Worm (Caenorhabditis elegans) whole organism, dauer: ENCODE results near the gene T22G5.1.

Source experiments
- unc-62 ChIP-seq: sonication (generic microtip); optimal IDR thresholded peaks from 2 replicates; lab custom pipeline; 2017; ENCODE audit warnings: missing biosample characterization, missing genetic modification reagents, missing genetic modification characterization

Gene T22G5.1

DNA sequence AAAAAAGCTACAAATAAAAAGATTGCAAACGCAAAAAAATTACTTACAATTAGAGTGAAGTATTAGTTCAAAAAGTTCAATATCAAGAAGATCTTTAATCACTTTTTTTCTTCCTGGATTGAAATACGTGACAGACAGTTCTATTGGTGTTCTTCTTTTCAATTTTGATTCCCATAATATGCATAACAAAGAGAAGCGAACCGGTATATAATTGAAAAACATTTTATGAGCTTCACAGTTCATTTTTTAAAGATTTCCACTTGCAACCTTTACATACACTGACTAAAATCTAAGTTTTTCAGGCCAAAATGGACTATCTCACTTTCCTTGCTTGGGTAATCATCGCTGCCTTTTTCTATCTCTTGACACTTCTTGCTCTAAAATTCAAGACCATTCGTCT is at the start of gene T22G5.1:
Gene T22G5.1 (plus strand): TSS at position 301 of the 400 bp plus-strand sequence.
- TF ChIP-seq unc-62 (GFP tag; lab: Kevin White, UChicago), result no peak

- no peak for TF ChIP-seq unc-62 (GFP tag; lab: Kevin White, UChicago)
Measured at ce11 chrV:13827920-13828319, 48.7 kb upstream of the T22G5.1 start, which contains the start of gene nrf-5. Gene nrf-5, plus strand, starts transcription at chrV:13828267.

- no peak for TF ChIP-seq unc-62 (GFP tag; lab: Kevin White, UChicago)
Measured at ce11 chrV:13830813-13831212, 45.8 kb upstream of the T22G5.1 start, which contains the start of gene str-165. Gene str-165, plus strand, starts transcription at chrV:13831113.

DNA sequence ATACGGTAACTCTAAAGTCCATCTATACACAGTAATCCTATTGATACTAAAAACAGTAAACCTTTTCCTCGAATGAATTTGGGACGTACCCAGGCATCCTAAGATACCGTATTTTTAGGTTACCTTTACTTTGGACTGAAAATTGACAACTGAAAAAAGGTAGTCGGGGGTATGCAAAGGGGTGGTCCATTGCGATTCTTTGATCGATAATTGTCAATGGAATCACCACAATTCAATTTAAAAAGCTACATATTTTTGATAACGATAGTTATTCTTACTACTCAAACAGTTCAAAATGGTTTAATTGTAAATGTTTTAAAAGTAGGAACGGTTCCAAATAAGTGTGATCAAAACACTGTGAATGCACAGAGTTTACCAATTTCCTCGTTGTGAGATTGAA is 42.7 kb upstream of the T22G5.1 start, which contains the start of gene srx-129:
Gene srx-129 (plus strand): TSS at position 301 of the 400 bp plus-strand sequence.
- TF ChIP-seq unc-62 (GFP tag; lab: Kevin White, UChicago), result no peak

DNA sequence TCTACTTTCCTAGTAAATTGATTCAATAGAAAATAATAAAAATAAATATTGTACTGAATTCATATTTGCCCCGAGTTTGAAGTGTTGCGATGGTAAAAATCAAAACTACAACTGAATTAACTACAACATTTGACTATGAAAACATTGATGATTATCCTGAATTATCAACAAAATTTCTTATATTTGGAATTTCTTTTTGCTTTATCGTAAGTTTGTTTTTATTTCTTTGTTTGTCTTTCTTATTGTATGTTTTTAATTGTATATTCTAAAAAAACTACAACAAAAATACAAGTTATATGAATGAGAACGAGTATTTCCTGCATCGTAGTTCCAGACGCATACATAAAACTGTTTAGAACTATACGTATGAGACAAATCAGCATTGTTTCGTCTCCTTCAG is 39.5 kb upstream of the T22G5.1 start, which contains the start of gene srx-128:
Gene srx-128 (plus strand): TSS at position 301 of the 400 bp plus-strand sequence.
- TF ChIP-seq unc-62 (GFP tag; lab: Kevin White, UChicago), result no peak

DNA sequence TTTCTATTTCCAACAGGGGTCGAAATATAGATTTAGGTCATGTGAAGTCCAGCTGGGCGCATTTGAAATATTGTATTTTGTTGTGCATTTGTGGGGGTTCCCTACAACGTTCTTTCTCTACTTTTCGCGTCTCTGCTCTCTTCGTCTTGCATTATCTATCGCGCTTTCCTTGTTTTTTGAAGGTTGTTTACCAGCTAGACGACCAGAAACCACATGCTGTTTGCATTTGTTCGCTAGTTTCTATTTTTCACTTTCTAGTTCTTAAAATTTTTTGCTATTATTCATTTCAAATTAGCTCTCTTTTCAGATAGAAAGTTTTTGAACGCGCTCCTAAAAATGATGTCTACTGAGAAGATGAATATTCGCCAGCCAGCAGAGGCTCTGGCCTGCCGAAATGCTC is 37.2 kb upstream of the T22G5.1 start, which contains the start of gene F55B12.10:
Gene F55B12.10 (plus strand): TSS at position 301 of the 400 bp plus-strand sequence.
- TF ChIP-seq unc-62 (GFP tag; lab: Kevin White, UChicago), result no peak

DNA sequence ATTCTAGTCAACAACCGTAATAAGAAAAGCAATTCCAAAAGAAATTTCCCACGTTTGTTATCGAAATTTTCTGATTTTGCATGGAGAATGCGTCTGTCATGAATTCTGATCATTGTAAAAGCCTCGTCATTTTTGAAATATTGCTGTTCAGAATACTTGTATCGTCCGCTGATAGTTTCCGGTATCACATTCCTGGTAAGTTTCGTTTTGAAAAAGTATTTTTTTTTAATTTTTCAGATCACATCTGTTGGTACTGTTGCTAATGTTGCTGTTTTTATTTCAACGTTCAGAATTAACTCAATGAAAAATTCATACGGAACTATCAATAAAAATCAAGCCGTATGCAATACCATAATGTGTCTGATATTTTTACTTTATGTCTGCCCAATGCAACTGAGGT is 35.7 kb upstream of the T22G5.1 start, which contains the start of gene srx-17:
Gene srx-17 (plus strand): TSS at position 301 of the 400 bp plus-strand sequence.
- TF ChIP-seq unc-62 (GFP tag; lab: Kevin White, UChicago), result no peak

ce11 chrV:13843147-13843546 is 33.5 kb upstream of the T22G5.1 start, which contains the start of gene srx-130:
Gene srx-130, plus strand, starts transcription at chrV:13843447.
- TF ChIP-seq unc-62 (GFP tag; lab: Kevin White, UChicago), result no peak

DNA sequence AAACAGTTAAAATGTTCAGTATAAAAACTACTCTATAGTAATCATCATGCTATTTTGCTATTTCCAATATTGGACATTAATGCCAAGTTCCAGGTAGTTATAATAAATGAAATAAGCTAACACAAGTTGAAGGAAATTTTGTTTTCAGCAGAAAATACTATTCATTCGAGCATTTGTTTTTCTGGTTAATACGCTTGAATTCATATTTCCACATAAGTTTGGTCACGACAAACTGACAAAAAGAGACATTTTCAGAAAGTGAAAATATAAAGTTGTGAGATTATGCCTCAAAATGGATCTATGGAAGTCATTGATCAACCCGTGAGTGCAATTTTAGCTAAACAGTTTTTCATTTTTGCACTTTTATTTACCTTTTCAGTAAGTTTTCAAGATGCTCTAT is 31.5 kb upstream of the T22G5.1 start, which contains the start of gene srx-131:
Gene srx-131 (plus strand): TSS at position 301 of the 400 bp plus-strand sequence.
- TF ChIP-seq unc-62 (GFP tag; lab: Kevin White, UChicago), result no peak

DNA sequence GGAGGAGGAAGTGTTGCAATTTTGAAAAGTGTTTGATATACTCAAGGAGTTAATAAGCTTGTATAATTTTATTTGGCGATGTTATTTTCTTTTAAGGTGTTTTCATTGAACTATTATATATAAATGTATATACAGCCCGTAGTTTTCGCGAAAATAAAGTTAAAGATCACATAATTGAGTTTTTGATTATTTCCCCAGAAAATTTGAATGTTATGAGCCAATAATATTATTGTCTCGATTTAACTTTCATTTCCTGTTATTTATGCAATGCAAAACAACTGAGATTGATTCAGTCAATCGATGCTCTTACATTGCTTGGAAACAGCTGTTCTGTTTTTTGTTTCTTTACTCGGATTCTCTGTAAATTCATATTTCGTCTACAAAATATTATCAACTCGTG is 28.2 kb upstream of the T22G5.1 start, which contains the start of gene srx-133:
Gene srx-133 (plus strand): TSS at position 301 of the 400 bp plus-strand sequence.
- no peak for TF ChIP-seq unc-62 (GFP tag; lab: Kevin White, UChicago)

ce11 chrV:13850170-13850569 is 26.5 kb upstream of the T22G5.1 start, which contains the start of gene hpx-2:
Gene hpx-2, plus strand, starts transcription at chrV:13850470.
- TF ChIP-seq unc-62 (GFP tag; lab: Kevin White, UChicago), result no peak

ce11 chrV:13854306-13854705 is 22.3 kb upstream of the T22G5.1 start, which contains the start of gene ttr-21:
Gene ttr-21, minus strand, starts transcription at chrV:13854405.
- no peak for TF ChIP-seq unc-62 (GFP tag; lab: Kevin White, UChicago)

- no peak for TF ChIP-seq unc-62 (GFP tag; lab: Kevin White, UChicago)
Measured at ce11 chrV:13856376-13856775, 20.3 kb upstream of the T22G5.1 start, which contains the start of gene srx-134. Gene srx-134, minus strand, starts transcription at chrV:13856476.

ce11 chrV:13857132-13857531 is 19.5 kb upstream of the T22G5.1 start, which contains the start of gene srx-136:
Gene srx-136, plus strand, starts transcription at chrV:13857432.
- TF ChIP-seq unc-62 (GFP tag; lab: Kevin White, UChicago), result no peak

- no peak for TF ChIP-seq unc-62 (GFP tag; lab: Kevin White, UChicago)
Measured at ce11 chrV:13858906-13859305, 17.7 kb upstream of the T22G5.1 start, which contains the start of gene srx-135. Gene srx-135, plus strand, starts transcription at chrV:13859206.

DNA sequence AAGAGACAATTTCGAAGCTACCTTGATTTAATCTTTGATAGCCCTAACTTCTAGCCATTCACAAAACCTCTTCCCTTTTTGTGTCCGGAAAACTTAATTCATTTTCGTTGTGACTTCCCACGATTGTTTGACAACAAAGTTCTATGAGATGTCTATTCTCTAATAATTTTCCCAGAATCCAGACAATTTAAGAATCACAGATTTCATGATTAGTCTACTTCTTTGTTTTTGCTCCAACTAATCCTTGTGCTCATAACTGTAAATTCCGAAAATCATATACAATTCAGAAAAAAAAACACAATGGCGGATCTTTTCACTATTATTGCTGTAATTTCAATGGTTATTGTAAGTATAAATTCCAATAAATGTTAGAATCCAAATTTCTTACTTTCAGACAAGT is 14.1 kb upstream of the T22G5.1 start, which contains the start of gene srx-137:
Gene srx-137 (plus strand): TSS at position 301 of the 400 bp plus-strand sequence.
- no peak for TF ChIP-seq unc-62 (GFP tag; lab: Kevin White, UChicago)

ce11 chrV:13863700-13864099 is 12.9 kb upstream of the T22G5.1 start:
- no peak for TF ChIP-seq unc-62 (GFP tag; lab: Kevin White, UChicago)
